Fruit fly (Drosophila melanogaster) whole organism: Measurements from ENCODE around the gene CG33514.

ENCODE experiments used
- CG8478 ChIP-seq: fragments of >200 bp; optimal IDR thresholded peaks from 2 replicates; lab custom pipeline; 2018; ENCODE audit warnings: inconsistent platforms
- Dll ChIP-seq: fragments of >200 bp; optimal IDR thresholded peaks from 2 replicates; lab custom pipeline; 2017
- EcR ChIP-seq, 2 experiments: fragments of >200 bp; optimal IDR thresholded peaks; 2 replicates each; lab custom pipeline; 2017; ENCODE audit warnings: missing biosample characterization in 2 of 2, missing genetic modification characterization in 2 of 2, missing genetic modification reagents in 2 of 2
- psq ChIP-seq: fragments of >200 bp; optimal IDR thresholded peaks from 2 replicates; lab custom pipeline; 2017

dm6 chr3L:4349314-4349713 lies 15.9 kb upstream of the CG33514 start:
- no peak for TF ChIP-seq CG8478 (lab: Kevin White, UChicago)
- TF ChIP-seq Dll (lab: Kevin White, UChicago) = no peak
- TF ChIP-seq EcR (GFP tag; optimal IDR thresholded peaks at IDR 0.05; lab: Kevin White, UChicago) = no peak
- TF ChIP-seq psq = no peak
